Fruit fly (Drosophila melanogaster) whole organism, wandering third instar larva: ENCODE measurements around the gene Gug.

Experiments
- CG32264 ChIP-seq: fragments of 200-800 bp; sonication (Bioruptor generic); optimal IDR thresholded peaks from 2 replicates; lab custom pipeline; 2016; ENCODE audit warnings: missing biosample characterization, missing genetic modification characterization
- CG9705 ChIP-seq: fragments of 200-800 bp; sonication (Bioruptor generic); optimal IDR thresholded peaks from 2 replicates; lab custom pipeline; 2018; ENCODE audit warnings: missing biosample characterization, mild to moderate bottlenecking, missing genetic modification characterization
- Hr78 ChIP-seq: fragments of >200 bp; optimal IDR thresholded peaks from 2 replicates; lab custom pipeline; 2017; ENCODE audit warnings: missing biosample characterization, missing genetic modification characterization
- Vsx2 ChIP-seq: fragments of 200-300, 225-300 bp; sonication (Bioruptor generic); optimal IDR thresholded peaks from 2 replicates; lab custom pipeline; 2018; ENCODE audit warnings: missing biosample characterization, missing genetic modification characterization; ENCODE audit not compliant: partially characterized antibody
- brk ChIP-seq: fragments of 200-800 bp; sonication (Bioruptor generic); optimal IDR thresholded peaks from 2 replicates; lab custom pipeline; 2016; ENCODE audit warnings: missing biosample characterization, mild to moderate bottlenecking, missing genetic modification characterization
- dl ChIP-seq, 2 experiments: fragments of 175-275, 200-275 bp in 1 of 2; fragments of 200-275 bp in 1 of 2; sonication (Bioruptor generic); optimal IDR thresholded peaks; lab custom pipeline; 2018; ENCODE audit warnings: mild to moderate bottlenecking in 2 of 2, missing biosample characterization in 2 of 2, missing genetic modification characterization in 2 of 2, moderate library complexity in 2 of 2; ENCODE audit not compliant: partially characterized antibody in 2 of 2, insufficient read depth in 1 of 2
- dsf ChIP-seq: sonication (Bioruptor generic); optimal IDR thresholded peaks from 2 replicates; lab custom pipeline; 2016; ENCODE audit warnings: missing biosample characterization, missing genetic modification characterization, borderline replicate concordance
- ey ChIP-seq: fragments of 200-800 bp; sonication (Bioruptor generic); optimal IDR thresholded peaks from 2 replicates; lab custom pipeline; 2016; ENCODE audit warnings: missing biosample characterization, missing genetic modification characterization
- h ChIP-seq: fragments of 200-800 bp; sonication (Bioruptor generic); optimal IDR thresholded peaks from 3 replicates; lab custom pipeline; 2016; ENCODE audit warnings: missing biosample characterization, mild to moderate bottlenecking, missing genetic modification characterization
- jim ChIP-seq: fragments of 175-275, 200-325 bp; sonication (Bioruptor generic); optimal IDR thresholded peaks from 2 replicates; lab custom pipeline; 2016; ENCODE audit warnings: missing biosample characterization, mild to moderate bottlenecking, missing genetic modification characterization
- pan ChIP-seq: fragments of >200 bp; optimal IDR thresholded peaks from 2 replicates; lab custom pipeline; 2017
- psq ChIP-seq: fragments of 200-800 bp; sonication (Bioruptor generic); optimal IDR thresholded peaks from 3 replicates; lab custom pipeline; 2017; ENCODE audit warnings: missing biosample characterization, mild to moderate bottlenecking, missing genetic modification characterization, moderate library complexity
- usp ChIP-seq: fragments of >200 bp; optimal IDR thresholded peaks from 2 replicates; lab custom pipeline; 2017; ENCODE audit warnings: missing biosample characterization, missing genetic modification characterization

- no peak for TF ChIP-seq Hr78 (GFP tag; lab: Kevin White, UChicago)
- no peak for TF ChIP-seq psq (GFP tag; lab: Kevin White, UChicago)
- TF ChIP-seq h: no peak
- no peak for TF ChIP-seq brk (GFP tag; lab: Kevin White, UChicago)
- no peak for TF ChIP-seq Vsx2 (GFP tag; lab: Kevin White, UChicago)
- TF ChIP-seq dl (GFP tag; optimal IDR thresholded peaks at IDR 0.05; lab: Kevin White, UChicago; ENCODE audit: insufficient read depth in 1 of 2, partially characterized antibody in 2 of 2): no peak
- TF ChIP-seq jim: no peak
- no peak for TF ChIP-seq CG9705 (GFP tag; lab: Kevin White, UChicago)
- TF ChIP-seq CG32264 (GFP tag; lab: Kevin White, UChicago): no peak
- TF ChIP-seq pan (lab: Kevin White, UChicago): no peak
- no peak for TF ChIP-seq ey (GFP tag; lab: Kevin White, UChicago)
- no peak for TF ChIP-seq usp
- no peak for TF ChIP-seq dsf (GFP tag; lab: Kevin White, UChicago)
Observed at dm6 chr3L:8421808-8422586, 27.7 kb upstream of the Gug start, which contains the start of gene CG32354.
